Fruit fly (Drosophila melanogaster) whole organism, embryonic: ENCODE data around the gene CG14020.

Experiments used
- Atf3 ChIP-seq: fragments of 200-800 bp; sonication (Bioruptor generic); optimal IDR thresholded peaks from 3 replicates; lab custom pipeline; 2016; ENCODE audit warnings: missing biosample characterization, missing genetic modification characterization
- Awh ChIP-seq: fragments of 200-800 bp; sonication (Bioruptor generic); IDR thresholded peaks from 2 replicates; pipeline ENCODE4, ENCODE4 v1.3.6; 2022; ENCODE audit warnings: missing biosample characterization, missing genetic modification characterization
- Bdp1 ChIP-seq: fragments of 200-800 bp; sonication (Bioruptor generic); optimal IDR thresholded peaks from 3 replicates; lab custom pipeline; 2016; ENCODE audit warnings: missing biosample characterization, missing genetic modification characterization
- Blimp-1 ChIP-seq: fragments of 200-800 bp; sonication (Bioruptor generic); optimal IDR thresholded peaks from 3 replicates; lab custom pipeline; 2018; ENCODE audit warnings: missing biosample characterization, missing genetic modification characterization, mild to moderate bottlenecking, moderate library complexity, missing genetic modification reagents
- CG10147 ChIP-seq: fragments of 200-800 bp; sonication (Bioruptor generic); optimal IDR thresholded peaks from 2 replicates; lab custom pipeline; 2019; ENCODE audit warnings: missing biosample characterization, mild to moderate bottlenecking, missing genetic modification characterization, moderate library complexity
- CG11085 ChIP-seq: fragments of 200-800 bp; sonication (Bioruptor generic); IDR thresholded peaks from 2 replicates; pipeline ENCODE4 v1.3.6; 2022; ENCODE audit warnings: missing biosample characterization, missing genetic modification characterization
- CG12236 ChIP-seq: fragments of 200-800 bp; sonication (Bioruptor generic); optimal IDR thresholded peaks from 2 replicates; lab custom pipeline; 2016; ENCODE audit warnings: missing biosample characterization, missing genetic modification characterization
- CG14667 ChIP-seq: fragments of 200-800 bp; sonication (Bioruptor generic); IDR thresholded peaks from 2 replicates; pipeline ENCODE4 v1.3.6; 2022; ENCODE audit warnings: missing biosample characterization, missing genetic modification characterization
- CG16813 ChIP-seq: fragments of 200-800 bp; sonication (Bioruptor generic); IDR thresholded peaks from 3 replicates; pipeline ENCODE4 v1.3.6; 2022; ENCODE audit warnings: missing biosample characterization, missing genetic modification characterization; ENCODE audit not compliant: partially characterized antibody
- CG16863 ChIP-seq: fragments of 200-800 bp; sonication (Bioruptor generic); optimal IDR thresholded peaks from 3 replicates; lab custom pipeline; 2016; ENCODE audit warnings: missing biosample characterization, missing genetic modification characterization
- CG17359 ChIP-seq: fragments of 200-800 bp; sonication (Bioruptor generic); optimal IDR thresholded peaks from 3 replicates; lab custom pipeline; 2018; ENCODE audit warnings: missing biosample characterization, mild to moderate bottlenecking, missing genetic modification characterization, moderate library complexity
- CG17802 ChIP-seq: fragments of 200-800 bp; sonication (Bioruptor generic); optimal IDR thresholded peaks from 2 replicates; lab custom pipeline; 2018; ENCODE audit warnings: missing biosample characterization, mild to moderate bottlenecking, missing genetic modification characterization, moderate library complexity
- CG17829 ChIP-seq: fragments of 200-800 bp; optimal IDR thresholded peaks from 2 replicates; lab custom pipeline; 2019; ENCODE audit warnings: missing biosample characterization, mild to moderate bottlenecking, missing genetic modification characterization, moderate library complexity
- CG31388 ChIP-seq: fragments of 200-800 bp; sonication (Bioruptor generic); optimal IDR thresholded peaks from 2 replicates; lab custom pipeline; 2016; ENCODE audit warnings: missing biosample characterization, missing genetic modification characterization
- CG42726 ChIP-seq: fragments of 200-800 bp; sonication (Bioruptor generic); IDR thresholded peaks from 2 replicates; pipeline ENCODE4 v1.3.6; 2022; ENCODE audit warnings: missing biosample characterization, missing genetic modification characterization; ENCODE audit not compliant: partially characterized antibody
- CG4404 ChIP-seq: fragments of 200-800 bp; sonication (Bioruptor generic); IDR thresholded peaks from 2 replicates; pipeline ENCODE4 v1.3.6; 2022; ENCODE audit warnings: missing biosample characterization, missing genetic modification characterization
- CG4617 ChIP-seq: fragments of 200-800 bp; sonication (Bioruptor generic); optimal IDR thresholded peaks from 3 replicates; lab custom pipeline; 2016; ENCODE audit warnings: missing biosample characterization, missing genetic modification characterization, borderline replicate concordance
- CG5245 ChIP-seq: fragments of 200-800 bp; sonication (Bioruptor generic); optimal IDR thresholded peaks from 3 replicates; lab custom pipeline; 2016; ENCODE audit warnings: missing biosample characterization, missing genetic modification characterization
- CG7372 ChIP-seq: fragments of 200-800 bp; sonication (Bioruptor generic); IDR thresholded peaks from 2 replicates; pipeline ENCODE4 v1.3.6; 2022; ENCODE audit warnings: missing biosample characterization, missing genetic modification characterization
- CG7745 ChIP-seq: fragments of 200-800 bp; sonication (Bioruptor generic); optimal IDR thresholded peaks from 2 replicates; lab custom pipeline; 2018; ENCODE audit warnings: missing biosample characterization, mild to moderate bottlenecking, missing genetic modification characterization, moderate library complexity
- CG8765 ChIP-seq: fragments of 200-800 bp; sonication (Bioruptor generic); IDR thresholded peaks from 2 replicates; pipeline ENCODE4 v1.3.6; 2022; ENCODE audit warnings: missing biosample characterization, missing genetic modification characterization
- CG9215 ChIP-seq: fragments of 200-800 bp; sonication (Bioruptor generic); IDR thresholded peaks from 2 replicates; pipeline ENCODE4 v1.3.6; 2022; ENCODE audit warnings: missing biosample characterization, missing genetic modification characterization
- CG9876 ChIP-seq: fragments of 200-800 bp; sonication (Bioruptor generic); optimal IDR thresholded peaks from 2 replicates; lab custom pipeline; 2016; ENCODE audit warnings: missing biosample characterization, missing genetic modification characterization
- CTCF ChIP-seq: fragments of 200-800 bp; sonication (Bioruptor generic); optimal IDR thresholded peaks from 2 replicates; lab custom pipeline; 2017; ENCODE audit warnings: missing biosample characterization, mild to moderate bottlenecking, missing genetic modification characterization, moderate library complexity
- Dll ChIP-seq: fragments of 200-800 bp; sonication (Bioruptor generic); IDR thresholded peaks from 4 replicates; pipeline ENCODE4 v1.3.6; 2022; ENCODE audit warnings: missing biosample characterization, missing genetic modification characterization; ENCODE audit not compliant: partially characterized antibody
- Gsc ChIP-seq: fragments of 200-800 bp; sonication (Bioruptor generic); IDR thresholded peaks from 2 replicates; pipeline ENCODE4 v1.3.6; 2022; ENCODE audit warnings: missing biosample characterization, missing genetic modification characterization
- HHEX ChIP-seq: fragments of 200-800 bp; sonication (Bioruptor generic); optimal IDR thresholded peaks from 3 replicates; lab custom pipeline; 2017; ENCODE audit warnings: missing biosample characterization, mild to moderate bottlenecking, missing genetic modification characterization, missing genetic modification reagents
- HLH4C ChIP-seq: fragments of 200-800 bp; sonication (Bioruptor generic); IDR thresholded peaks from 3 replicates; pipeline ENCODE4 v1.3.6; 2022; ENCODE audit warnings: missing biosample characterization, missing genetic modification characterization; ENCODE audit not compliant: partially characterized antibody
- Hand ChIP-seq: fragments of 200-800 bp; sonication (Bioruptor generic); optimal IDR thresholded peaks from 2 replicates; lab custom pipeline; 2017; ENCODE audit warnings: mild to moderate bottlenecking, missing biosample characterization, missing genetic modification reagents, missing genetic modification characterization
- Hr78 ChIP-seq, 2 experiments: fragments of 200-800 bp in 1 of 2; fragments of >200 bp in 1 of 2; sonication (Bioruptor generic) in 1 of 2; optimal IDR thresholded peaks; 2 replicates each; lab custom pipeline; 2017 to 2019; ENCODE audit warnings: missing biosample characterization in 2 of 2, missing genetic modification characterization in 2 of 2, mild to moderate bottlenecking in 1 of 2, moderate library complexity in 1 of 2
- Nf-YA ChIP-seq: fragments of 200-800 bp; sonication (Bioruptor generic); IDR thresholded peaks from 2 replicates; pipeline ENCODE4 v1.3.6; 2022; ENCODE audit warnings: missing biosample characterization, missing genetic modification characterization
- PHDP ChIP-seq: fragments of 200-800 bp; sonication (Bioruptor generic); optimal IDR thresholded peaks from 3 replicates; lab custom pipeline; 2018; ENCODE audit warnings: missing biosample characterization, mild to moderate bottlenecking, missing genetic modification characterization, moderate library complexity
- Spps ChIP-seq: fragments of 200-800 bp; sonication (Bioruptor generic); optimal IDR thresholded peaks from 2 replicates; lab custom pipeline; 2018; ENCODE audit warnings: missing biosample characterization, mild to moderate bottlenecking, missing genetic modification characterization
- Sry-δ ChIP-seq: fragments of 200-800 bp; sonication (Bioruptor generic); optimal IDR thresholded peaks from 2 replicates; lab custom pipeline; 2016; ENCODE audit warnings: missing biosample characterization, missing genetic modification characterization
- YL-1 ChIP-seq: fragments of 200-800 bp; sonication (Bioruptor generic); optimal IDR thresholded peaks from 3 replicates; lab custom pipeline; 2017; ENCODE audit warnings: missing biosample characterization, mild to moderate bottlenecking, missing genetic modification characterization
- al ChIP-seq: fragments of 200-800 bp; sonication (Bioruptor generic); IDR thresholded peaks from 2 replicates; pipeline ENCODE4 v1.3.6; 2022; ENCODE audit warnings: missing biosample characterization, missing genetic modification characterization
- amos ChIP-seq: fragments of 200-800 bp; sonication (Bioruptor generic); IDR thresholded peaks from 2 replicates; pipeline ENCODE4 v1.3.6; 2022; ENCODE audit warnings: missing biosample characterization, missing genetic modification characterization; ENCODE audit not compliant: partially characterized antibody
- bsh ChIP-seq, 2 experiments: fragments of 200-800 bp; sonication (Bioruptor generic); optimal IDR thresholded peaks; 2 replicates each; lab custom pipeline; 2017 to 2018; ENCODE audit warnings: mild to moderate bottlenecking in 2 of 2, missing biosample characterization in 2 of 2, missing genetic modification characterization in 2 of 2, moderate library complexity in 1 of 2
- btn ChIP-seq: fragments of 200-800 bp; sonication (Bioruptor generic); optimal IDR thresholded peaks from 2 replicates; lab custom pipeline; 2016; ENCODE audit warnings: missing biosample characterization, missing genetic modification characterization
- crp ChIP-seq, 2 experiments: fragments of 200-800 bp; sonication (Bioruptor generic); optimal IDR thresholded peaks; 2 replicates in 1 of 2; 3 replicates in 1 of 2; lab custom pipeline; 2017; ENCODE audit warnings: missing biosample characterization in 2 of 2, missing genetic modification characterization in 2 of 2, mild to moderate bottlenecking in 1 of 2, moderate library complexity in 1 of 2
- cwo ChIP-seq: fragments of 200-800 bp; sonication (Bioruptor generic); optimal IDR thresholded peaks from 3 replicates; lab custom pipeline; 2017; ENCODE audit warnings: missing biosample characterization, missing genetic modification characterization, mild to moderate bottlenecking, moderate library complexity, missing genetic modification reagents
- fd102C ChIP-seq: fragments of 200-800 bp; sonication (Bioruptor generic); optimal IDR thresholded peaks from 2 replicates; lab custom pipeline; 2018; ENCODE audit warnings: missing biosample characterization, mild to moderate bottlenecking, missing genetic modification characterization, moderate library complexity
- fru ChIP-seq: fragments of >200 bp; optimal IDR thresholded peaks from 2 replicates; lab custom pipeline; 2017
- grn ChIP-seq: fragments of 200-800 bp; sonication (Bioruptor generic); optimal IDR thresholded peaks from 3 replicates; lab custom pipeline; 2017; ENCODE audit warnings: missing biosample characterization, missing genetic modification characterization
- shn ChIP-seq: fragments of 200-800 bp; sonication (Bioruptor generic); optimal IDR thresholded peaks from 3 replicates; lab custom pipeline; 2016; ENCODE audit warnings: missing biosample characterization, missing genetic modification characterization
- slp2 ChIP-seq: fragments of 200-800 bp; sonication (Bioruptor generic); optimal IDR thresholded peaks from 2 replicates; lab custom pipeline; 2016; ENCODE audit warnings: missing biosample characterization, missing genetic modification characterization
- ssp ChIP-seq: fragments of 200-800 bp; sonication (Bioruptor generic); IDR thresholded peaks from 2 replicates; pipeline ENCODE4 v1.3.6; 2022; ENCODE audit warnings: missing biosample characterization, missing genetic modification characterization
- vnd ChIP-seq: fragments of 200-800 bp; sonication (Bioruptor generic); IDR thresholded peaks from 3 replicates; pipeline ENCODE4 v1.3.6; 2022; ENCODE audit warnings: missing biosample characterization, missing genetic modification characterization; ENCODE audit not compliant: partially characterized antibody
- wek ChIP-seq: fragments of 200-800 bp; sonication (Bioruptor generic); optimal IDR thresholded peaks from 3 replicates; lab custom pipeline; 2018; ENCODE audit warnings: missing biosample characterization, mild to moderate bottlenecking, missing genetic modification characterization, moderate library complexity
- zfh1 ChIP-seq: fragments of 200-800 bp; sonication (Bioruptor generic); IDR thresholded peaks from 3 replicates; pipeline ENCODE4 v1.3.6; 2022; ENCODE audit warnings: missing biosample characterization, missing genetic modification characterization
- zfh2 ChIP-seq: fragments of 200-800 bp; sonication (Bioruptor generic); optimal IDR thresholded peaks from 2 replicates; lab custom pipeline; 2016; ENCODE audit warnings: missing biosample characterization, missing genetic modification characterization

CG14020 gene

dm6 chr2L:5527861-5528260 lies 10.3 kb downstream of the CG14020 start, which contains the start of gene CG31915 (continued):
- TF ChIP-seq CG16813: peak; percentile 69
- no peak for TF ChIP-seq CG17802
- TF ChIP-seq Nf-YA (GFP tag; lab: Robert Waterston, UW): no peak
- no peak for TF ChIP-seq zfh1 (GFP tag; lab: Robert Waterston, UW)
- TF ChIP-seq CG17829 (tag; lab: Kevin White, UChicago): peak; percentile 9
- no peak for TF ChIP-seq CG8765 (GFP tag; lab: Robert Waterston, UW)
- TF ChIP-seq Hr78 (GFP tag; optimal IDR thresholded peaks at IDR 0.05; lab: Kevin White, UChicago): peak in 1 of 2 experiments; percentile 81
- no peak for TF ChIP-seq al (GFP tag; lab: Robert Waterston, UW)
- peak; percentile 21 for TF ChIP-seq YL-1 (GFP tag; lab: Kevin White, UChicago)
- no peak for TF ChIP-seq CG17359 (tag; lab: Kevin White, UChicago)
- TF ChIP-seq fd102C (GFP tag; lab: Kevin White, UChicago): no peak
- TF ChIP-seq bsh (GFP tag; optimal IDR thresholded peaks at IDR 0.05; lab: Kevin White, UChicago): no peak
- no peak for TF ChIP-seq fru (lab: Kevin White, UChicago)
- peak; percentile 23 to 85 for TF ChIP-seq crp (GFP tag; optimal IDR thresholded peaks at IDR 0.05; lab: Kevin White, UChicago)
- TF ChIP-seq CG7745 (tag; lab: Kevin White, UChicago): no peak
- TF ChIP-seq Gsc: no peak
- no peak for TF ChIP-seq CG9215 (GFP tag; lab: Robert Waterston, UW)
- TF ChIP-seq CG16863: no peak
- peak; percentile 61; the same call in 1 of the 2 replicates for TF ChIP-seq amos (GFP tag; lab: Robert Waterston, UW)
- no peak for TF ChIP-seq CG14667 (GFP tag; lab: Robert Waterston, UW)
- no peak for TF ChIP-seq slp2 (GFP tag; lab: Kevin White, UChicago)
- TF ChIP-seq Dll: peak; percentile 47; the same call in 2 of the 4 replicates
- TF ChIP-seq CG9876: no peak
- TF ChIP-seq CTCF (GFP tag; lab: Kevin White, UChicago): no peak
- TF ChIP-seq Spps (tag; lab: Kevin White, UChicago): no peak
- no peak for TF ChIP-seq btn (GFP tag; lab: Kevin White, UChicago)
- no peak for TF ChIP-seq CG5245 (GFP tag; lab: Kevin White, UChicago)
- no peak for TF ChIP-seq CG12236 (GFP tag; lab: Kevin White, UChicago)
- no peak for TF ChIP-seq wek (GFP tag; lab: Kevin White, UChicago)
- no peak for TF ChIP-seq Hand (GFP tag; lab: Kevin White, UChicago)
- TF ChIP-seq zfh2 (GFP tag; lab: Kevin White, UChicago): no peak
- peak; percentile 87 for TF ChIP-seq HLH4C (GFP tag; lab: Robert Waterston, UW)
- TF ChIP-seq CG42726: peak; percentile 8; the same call in 1 of the 2 replicates
- no peak for TF ChIP-seq Atf3 (GFP tag; lab: Kevin White, UChicago)
- TF ChIP-seq CG11085 (GFP tag; lab: Robert Waterston, UW): no peak
- TF ChIP-seq CG10147: no peak
- TF ChIP-seq Sry-δ: peak; percentile 29
- TF ChIP-seq Bdp1 (GFP tag; lab: Kevin White, UChicago): no peak
- no peak for TF ChIP-seq CG7372 (GFP tag; lab: Robert Waterston, UW)
- TF ChIP-seq Awh (GFP tag; lab: Robert Waterston, UW): no peak
- TF ChIP-seq CG31388 (GFP tag; lab: Kevin White, UChicago): no peak
- no peak for TF ChIP-seq shn (GFP tag; lab: Kevin White, UChicago)
- no peak for TF ChIP-seq CG4404 (GFP tag; lab: Robert Waterston, UW)
- peak; percentile 73; the same call in 2 of the 3 replicates for TF ChIP-seq vnd (GFP tag; lab: Robert Waterston, UW)
- TF ChIP-seq grn (GFP tag; lab: Kevin White, UChicago): no peak
- TF ChIP-seq Blimp-1 (GFP tag; lab: Kevin White, UChicago): no peak
- TF ChIP-seq HHEX (GFP tag; lab: Kevin White, UChicago): no peak
- no peak for TF ChIP-seq ssp (GFP tag; lab: Robert Waterston, UW)
- no peak for TF ChIP-seq cwo (GFP tag; lab: Kevin White, UChicago)
- no peak for TF ChIP-seq CG4617
- no peak for TF ChIP-seq PHDP (tag; lab: Kevin White, UChicago)
